Worm (Caenorhabditis elegans) whole organism, L3 larva: Measurements from ENCODE around the gene W03G11.4.

ENCODE experiments used
- aly-2 ChIP-seq: fragments of 150-350 bp; optimal IDR thresholded peaks from 2 replicates; lab custom pipeline; 2014; ENCODE audit warnings: missing biosample characterization, missing genetic modification characterization
- elt-3 ChIP-seq, 3 experiments: fragments of 150-350 bp in 1 of 3; sonication (generic microtip) in 2 of 3; optimal IDR thresholded peaks; 2 replicates in 2 of 3; 4 replicates in 1 of 3; lab custom pipeline; 2014 to 2017; ENCODE audit warnings: missing biosample characterization in 3 of 3, missing genetic modification characterization in 3 of 3
- nhr-12 ChIP-seq: fragments of 150-350 bp; optimal IDR thresholded peaks from 2 replicates; lab custom pipeline; 2014; ENCODE audit warnings: missing biosample characterization, missing genetic modification characterization
- skn-1 ChIP-seq: fragments of 150-350 bp; optimal IDR thresholded peaks from 2 replicates; lab custom pipeline; 2014; ENCODE audit warnings: missing biosample characterization, missing genetic modification characterization
- snpc-4 ChIP-seq: fragments of 150-350 bp; optimal IDR thresholded peaks from 2 replicates; lab custom pipeline; 2014; ENCODE audit warnings: missing biosample characterization, missing genetic modification characterization
- unc-39 ChIP-seq: sonication (generic microtip); optimal IDR thresholded peaks from 4 replicates; lab custom pipeline; 2017; ENCODE audit warnings: missing biosample characterization, missing genetic modification characterization
- unc-62 ChIP-seq: fragments of 150-350 bp; sonication (generic microtip); optimal IDR thresholded peaks from 4 replicates; lab custom pipeline; 2014; ENCODE audit warnings: missing biosample characterization, missing genetic modification reagents, missing genetic modification characterization
- ztf-11 ChIP-seq: fragments of 150-350 bp; optimal IDR thresholded peaks from 2 replicates; lab custom pipeline; 2014; ENCODE audit warnings: missing biosample characterization, missing genetic modification characterization

DNA sequence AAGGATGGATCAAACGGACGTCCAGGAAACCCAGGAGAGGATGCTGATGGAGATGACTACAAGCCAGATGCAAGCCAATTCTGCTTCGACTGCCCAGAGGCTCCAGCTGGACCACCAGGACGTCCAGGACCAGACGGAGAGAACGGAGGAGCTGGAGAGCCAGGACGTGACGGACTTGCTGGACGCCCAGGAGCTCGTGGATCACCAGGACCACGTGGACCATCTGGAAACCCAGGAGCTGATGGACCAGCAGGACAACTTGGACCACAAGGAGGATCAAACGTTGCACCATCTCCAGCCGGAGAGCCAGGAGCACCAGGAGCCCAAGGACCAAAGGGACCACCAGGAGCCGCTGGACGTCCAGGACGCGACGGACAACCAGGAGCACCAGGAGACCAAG is 12.5 kb upstream of the W03G11.4 start:
- TF ChIP-seq unc-62 (no peak), ztf-11 (tag; lab: Kevin White, UChicago) (no peak), aly-2 (tag; lab: Kevin White, UChicago) (no peak), elt-3 (tag; optimal IDR thresholded peaks at IDR 0.05; lab: Kevin White, UChicago) (no peak), snpc-4 (tag; lab: Kevin White, UChicago) (no peak), nhr-12 (tag; lab: Kevin White, UChicago) (no peak), unc-39 (tag; lab: Kevin White, UChicago) (no peak), skn-1 (tag; lab: Kevin White, UChicago) (no peak)
